Fruit fly (Drosophila melanogaster) whole organism, pupa: ENCODE measurements around the gene CG1738.

Source experiments
- CG10348 ChIP-seq: fragments of 200-800 bp; sonication (Bioruptor generic); IDR thresholded peaks from 2 replicates; pipeline ENCODE4 v1.3.6; 2022; ENCODE audit warnings: missing biosample characterization, missing genetic modification characterization
- CG12605 ChIP-seq: fragments of 200-800 bp; sonication (Bioruptor generic); IDR thresholded peaks from 2 replicates; pipeline ENCODE4 v1.3.6; 2022; ENCODE audit warnings: missing biosample characterization, missing genetic modification characterization
- CG13204 ChIP-seq: fragments of 200-800 bp; sonication (Bioruptor generic); optimal IDR thresholded peaks from 2 replicates; lab custom pipeline; 2018; ENCODE audit warnings: missing biosample characterization, mild to moderate bottlenecking, missing genetic modification characterization, moderate library complexity
- CG14655 ChIP-seq: fragments of 200-800 bp; sonication (Bioruptor generic); optimal IDR thresholded peaks from 3 replicates; lab custom pipeline; 2017; ENCODE audit warnings: mild to moderate bottlenecking, missing biosample characterization, missing genetic modification reagents, missing genetic modification characterization
- CG15710 ChIP-seq: fragments of 200-800 bp; sonication (Bioruptor generic); optimal IDR thresholded peaks from 2 replicates; lab custom pipeline; 2018; ENCODE audit warnings: missing biosample characterization, mild to moderate bottlenecking, missing genetic modification characterization, moderate library complexity
- CG17806 ChIP-seq: fragments of 200-800 bp; sonication (Bioruptor generic); optimal IDR thresholded peaks from 2 replicates; lab custom pipeline; 2018; ENCODE audit warnings: missing biosample characterization, mild to moderate bottlenecking, missing genetic modification characterization, moderate library complexity
- CG32121 ChIP-seq: fragments of 200-800 bp; sonication (Bioruptor generic); IDR thresholded peaks from 2 replicates; pipeline ENCODE4 v1.3.6; 2022; ENCODE audit warnings: missing biosample characterization, missing genetic modification characterization
- CG34367 ChIP-seq: fragments of 200-800 bp; sonication (Bioruptor generic); optimal IDR thresholded peaks from 2 replicates; lab custom pipeline; 2018; ENCODE audit warnings: missing biosample characterization, mild to moderate bottlenecking, missing genetic modification characterization
- CG4496 ChIP-seq: fragments of 200-800 bp; sonication (Bioruptor generic); IDR thresholded peaks from 3 replicates; pipeline ENCODE4 v1.3.6; 2022; ENCODE audit warnings: missing biosample characterization, missing genetic modification characterization
- CG8159 ChIP-seq: fragments of 200-800 bp; sonication (Bioruptor generic); optimal IDR thresholded peaks from 3 replicates; lab custom pipeline; 2018; ENCODE audit warnings: missing biosample characterization, mild to moderate bottlenecking, missing genetic modification characterization, moderate library complexity
- CG8301 ChIP-seq: fragments of 200-800 bp; sonication (Bioruptor generic); optimal IDR thresholded peaks from 2 replicates; lab custom pipeline; 2018; ENCODE audit warnings: missing biosample characterization, mild to moderate bottlenecking, missing genetic modification characterization
- CG9948 ChIP-seq: fragments of 200-800 bp; sonication (Bioruptor generic); optimal IDR thresholded peaks from 2 replicates; lab custom pipeline; 2018; ENCODE audit warnings: missing biosample characterization, mild to moderate bottlenecking, missing genetic modification characterization, moderate library complexity
- D1 ChIP-seq: fragments of 200-800 bp; sonication (Bioruptor generic); optimal IDR thresholded peaks from 2 replicates; lab custom pipeline; 2018; ENCODE audit warnings: missing biosample characterization, mild to moderate bottlenecking, missing genetic modification characterization, moderate library complexity
- EcR ChIP-seq: fragments of 200-800 bp; sonication (Bioruptor generic); optimal IDR thresholded peaks from 3 replicates; lab custom pipeline; 2019; ENCODE audit warnings: missing biosample characterization, missing genetic modification characterization, mild to moderate bottlenecking, moderate library complexity, missing genetic modification reagents
- Ets98B ChIP-seq: fragments of 200-800 bp; sonication (Bioruptor generic); IDR thresholded peaks from 2 replicates; pipeline ENCODE4 v1.3.6; 2022; ENCODE audit warnings: missing biosample characterization, missing genetic modification characterization
- Pif1A ChIP-seq: fragments of 200-800 bp; sonication (Bioruptor generic); optimal IDR thresholded peaks from 3 replicates; lab custom pipeline; 2016; ENCODE audit warnings: missing biosample characterization, missing genetic modification characterization
- Pif1B ChIP-seq: fragments of 200-800 bp; sonication (Bioruptor generic); optimal IDR thresholded peaks from 3 replicates; lab custom pipeline; 2016; ENCODE audit warnings: missing biosample characterization, missing genetic modification characterization
- Snoo ChIP-seq: fragments of 200-800 bp; sonication (Bioruptor generic); optimal IDR thresholded peaks from 3 replicates; lab custom pipeline; 2017; ENCODE audit warnings: missing biosample characterization, mild to moderate bottlenecking, missing genetic modification characterization, inconsistent platforms
- fd96Ca ChIP-seq: fragments of 200-800 bp; sonication (Bioruptor generic); IDR thresholded peaks from 3 replicates; pipeline ENCODE4 v1.3.6; 2022; ENCODE audit warnings: missing biosample characterization, missing genetic modification characterization
- gl ChIP-seq: fragments of 200-800 bp; sonication (Bioruptor generic); optimal IDR thresholded peaks from 2 replicates; lab custom pipeline; 2018; ENCODE audit warnings: missing biosample characterization, mild to moderate bottlenecking, missing genetic modification characterization
- rn ChIP-seq: fragments of 200-800 bp; sonication (Bioruptor generic); IDR thresholded peaks from 2 replicates; pipeline ENCODE4 v1.3.6; 2022; ENCODE audit warnings: missing biosample characterization, missing genetic modification characterization

Gene CG1738

DNA sequence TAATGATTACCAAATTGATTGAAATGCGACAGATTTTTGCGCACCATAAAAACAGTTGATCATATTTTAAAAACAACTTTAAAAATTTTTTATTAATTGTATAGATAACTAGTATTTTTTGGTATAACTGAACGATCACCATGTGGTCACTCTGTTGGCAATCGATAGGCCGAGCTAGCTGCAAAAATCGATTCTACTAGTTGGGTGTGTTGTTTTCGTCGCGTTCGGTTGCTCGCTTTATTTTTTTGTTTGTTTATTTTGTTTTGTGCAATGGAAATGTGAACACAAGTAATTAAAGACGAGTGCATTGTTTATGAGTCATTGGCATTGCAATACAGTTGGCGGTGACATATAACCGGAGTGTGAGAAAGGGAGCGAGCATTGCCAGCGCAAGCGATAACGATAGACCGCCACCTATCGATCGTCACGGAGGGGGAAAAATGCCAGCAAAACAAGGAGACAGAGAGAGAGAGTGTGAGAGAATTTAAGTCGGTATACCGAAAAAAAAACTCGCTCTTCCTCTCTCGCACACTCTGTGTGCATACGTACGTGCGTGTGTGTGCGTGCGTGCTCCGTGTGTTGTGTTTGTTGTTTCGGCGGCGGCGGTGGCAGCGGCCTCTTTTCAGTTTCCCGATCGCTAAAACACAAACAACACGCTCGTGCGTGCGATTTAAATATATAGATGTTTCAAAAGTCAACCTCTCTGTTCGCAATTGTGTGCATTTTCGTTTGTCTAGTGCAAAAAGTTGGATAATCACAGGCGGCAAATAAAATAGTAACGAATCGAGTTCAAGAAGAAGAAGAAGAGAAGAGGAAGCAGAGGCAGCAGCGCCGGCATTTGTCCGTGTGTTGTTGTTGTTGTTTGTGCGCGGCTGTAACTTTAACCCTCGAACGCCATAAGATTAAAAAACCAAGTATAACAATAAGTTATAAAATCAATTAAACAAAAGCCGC is 40.9 kb downstream of the CG1738 start:
- no peak for TF ChIP-seq CG9948 (tag; lab: Kevin White, UChicago)
- peak; percentile 1 for TF ChIP-seq CG34367 (tag; lab: Kevin White, UChicago)
- TF ChIP-seq rn (GFP tag; lab: Robert Waterston, UW), result no peak
- TF ChIP-seq CG13204, result peak; percentile 71
- peak; percentile 11 for TF ChIP-seq D1 (tag; lab: Kevin White, UChicago)
- no peak for TF ChIP-seq CG8159 (tag; lab: Kevin White, UChicago)
- no peak for TF ChIP-seq CG14655 (GFP tag; lab: Kevin White, UChicago)
- TF ChIP-seq EcR (GFP tag; lab: Kevin White, UChicago), result peak; percentile 34
- peak; percentile 68 for TF ChIP-seq CG12605 (GFP tag; lab: Robert Waterston, UW)
- TF ChIP-seq CG4496 (GFP tag; lab: Robert Waterston, UW), result peak; percentile 57; the same call in 2 of the 3 replicates
- peak; percentile 3 for TF ChIP-seq Pif1B (GFP tag; lab: Kevin White, UChicago)
- no peak for TF ChIP-seq CG8301 (tag; lab: Kevin White, UChicago)
- TF ChIP-seq CG32121 (GFP tag; lab: Robert Waterston, UW), result no peak

DNA sequence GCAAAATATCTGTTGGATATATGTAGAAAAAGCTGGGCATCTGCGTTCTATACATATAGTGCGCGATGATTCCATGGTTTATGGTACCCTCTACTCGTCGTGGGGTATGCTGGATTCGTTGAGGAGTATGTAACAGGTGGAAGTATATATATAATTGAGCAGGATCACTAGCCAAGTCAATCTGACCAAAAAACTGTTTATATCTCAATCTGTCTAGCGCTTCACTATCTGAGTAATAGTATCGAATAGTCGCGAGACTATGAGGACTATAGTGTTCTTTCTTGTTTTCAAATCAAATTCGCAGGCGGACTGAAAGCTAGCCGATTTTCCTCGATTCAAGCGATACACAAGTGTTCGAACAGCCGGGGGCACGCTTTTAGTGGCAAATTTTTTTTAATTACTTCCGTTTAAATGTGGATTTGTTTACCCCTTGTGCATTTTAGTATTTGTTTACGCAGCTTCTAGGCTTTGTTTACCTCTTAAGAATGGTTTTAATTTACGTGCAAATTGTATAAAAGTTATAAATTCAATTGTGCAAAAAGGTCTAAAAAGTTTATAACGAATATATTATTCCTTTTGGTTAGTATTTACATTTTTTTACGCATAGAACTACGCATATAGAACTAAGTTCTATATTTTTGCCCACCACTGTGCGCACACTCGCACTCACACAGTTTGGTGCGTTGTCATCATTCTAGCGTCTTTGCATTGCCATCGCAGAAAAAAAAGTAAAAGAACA is 41.9 kb downstream of the CG1738 start:
- TF ChIP-seq EcR (GFP tag; lab: Kevin White, UChicago) (no peak), CG12605 (GFP tag; lab: Robert Waterston, UW) (peak; percentile 77), CG4496 (GFP tag; lab: Robert Waterston, UW) (peak; percentile 94), D1 (tag; lab: Kevin White, UChicago) (no peak), CG14655 (GFP tag; lab: Kevin White, UChicago) (peak; percentile 89), Pif1A (GFP tag; lab: Kevin White, UChicago) (peak; percentile 58), CG17806 (tag; lab: Kevin White, UChicago) (peak; percentile 46), Snoo (tag; lab: Kevin White, UChicago) (peak; percentile 19), rn (GFP tag; lab: Robert Waterston, UW) (peak; percentile 78), CG34367 (tag; lab: Kevin White, UChicago) (peak; percentile 38), gl (tag; lab: Kevin White, UChicago) (no peak), CG13204 (no peak), CG10348 (GFP tag; lab: Robert Waterston, UW) (peak; percentile 74), CG32121 (GFP tag; lab: Robert Waterston, UW) (peak; percentile 88), CG8301 (tag; lab: Kevin White, UChicago) (peak; percentile 81), CG9948 (tag; lab: Kevin White, UChicago) (peak; percentile 60), fd96Ca (GFP tag; lab: Robert Waterston, UW) (peak; percentile 95), Pif1B (GFP tag; lab: Kevin White, UChicago) (peak; percentile 69), CG8159 (tag; lab: Kevin White, UChicago) (peak; percentile 50), Ets98B (GFP tag; lab: Robert Waterston, UW) (peak; percentile 93), CG15710 (peak; percentile 43)

DNA sequence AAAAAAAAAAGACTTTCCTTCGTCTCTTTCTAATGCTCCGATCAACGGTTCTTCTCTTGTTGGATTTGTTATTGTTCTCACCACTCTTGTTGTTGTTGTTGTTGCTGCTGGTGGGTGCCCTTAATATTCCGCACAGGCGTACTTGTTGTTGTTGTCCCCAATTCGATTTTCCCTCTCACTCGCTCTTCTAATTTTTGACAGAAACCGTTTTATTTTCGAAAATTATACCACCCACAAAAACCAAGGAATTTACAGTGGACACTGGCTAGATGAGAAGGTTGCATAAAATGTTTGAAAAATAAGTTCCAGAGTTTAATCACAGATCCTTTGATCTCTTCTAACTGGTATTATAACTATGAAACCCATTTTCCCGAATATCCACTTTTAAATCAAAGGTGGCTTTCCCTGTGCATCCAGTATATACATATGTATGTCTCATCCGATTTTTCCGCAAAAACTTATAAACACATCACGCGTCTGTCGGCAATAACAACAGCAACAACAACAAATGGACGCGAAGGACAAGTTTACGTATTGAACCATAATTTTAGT is 42.6 kb downstream of the CG1738 start:
- TF ChIP-seq CG10348 (GFP tag; lab: Robert Waterston, UW) (no peak), CG8159 (tag; lab: Kevin White, UChicago) (no peak), CG4496 (GFP tag; lab: Robert Waterston, UW) (no peak), fd96Ca (GFP tag; lab: Robert Waterston, UW) (0 out of 3 replicates have a peak, but pooled peaks have one; percentile 7), Ets98B (GFP tag; lab: Robert Waterston, UW) (no peak)

DNA sequence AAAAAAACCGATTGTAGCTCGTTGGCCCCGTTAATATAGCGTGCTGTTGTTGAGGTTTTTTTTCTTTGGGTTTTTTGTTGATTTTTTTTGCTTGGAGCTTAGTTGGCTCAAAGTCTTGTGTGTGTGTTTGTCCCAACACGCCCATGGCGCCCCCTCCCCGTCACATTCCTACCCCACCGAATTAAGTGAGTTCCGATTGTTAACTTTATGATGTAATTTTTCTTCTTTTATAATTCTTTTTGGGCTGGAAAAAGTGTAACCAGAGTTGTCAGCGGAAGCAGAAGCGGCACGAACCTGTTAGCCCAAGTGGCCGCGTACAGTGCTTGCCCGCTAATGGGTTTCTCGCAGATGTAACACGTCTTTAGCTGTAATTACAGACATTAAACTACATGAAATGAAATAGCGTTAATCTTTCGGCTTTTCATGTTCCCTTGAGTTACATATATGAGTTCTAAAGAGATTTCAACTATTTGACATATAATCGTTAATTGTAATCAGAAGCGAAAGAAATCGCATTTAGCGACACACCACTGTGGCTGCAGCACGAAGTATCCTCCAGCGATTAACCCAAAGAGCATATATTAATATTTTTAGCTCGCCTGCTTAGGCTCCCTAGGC is 44.3 kb downstream of the CG1738 start:
- TF ChIP-seq CG8301 (tag; lab: Kevin White, UChicago) (no peak), CG12605 (GFP tag; lab: Robert Waterston, UW) (no peak), CG14655 (GFP tag; lab: Kevin White, UChicago) (no peak), CG10348 (GFP tag; lab: Robert Waterston, UW) (no peak), CG32121 (GFP tag; lab: Robert Waterston, UW) (peak; percentile 50; the same call in 1 of the 2 replicates), EcR (GFP tag; lab: Kevin White, UChicago) (no peak), CG4496 (GFP tag; lab: Robert Waterston, UW) (0 out of 3 replicates have a peak, but pooled peaks have one; percentile 11), Pif1A (GFP tag; lab: Kevin White, UChicago) (no peak), fd96Ca (GFP tag; lab: Robert Waterston, UW) (no peak), gl (tag; lab: Kevin White, UChicago) (no peak), CG9948 (tag; lab: Kevin White, UChicago) (no peak), CG13204 (no peak)
